Worm (Caenorhabditis elegans) whole organism, L3 larva: ENCODE measurements around the gene T24E12.6.

Experiments used
- ZK546.5 ChIP-seq: sonication (generic microtip); optimal IDR thresholded peaks from 2 replicates; lab custom pipeline; 2017; ENCODE audit warnings: missing biosample characterization, missing genetic modification characterization
- aly-2 ChIP-seq: fragments of 150-350 bp; optimal IDR thresholded peaks from 2 replicates; lab custom pipeline; 2014; ENCODE audit warnings: missing biosample characterization, missing genetic modification characterization
- ama-1 ChIP-seq: fragments of 150-350 bp; optimal IDR thresholded peaks from 2 replicates; lab custom pipeline; 2018
- ceh-16 ChIP-seq: sonication (generic microtip); optimal IDR thresholded peaks from 2 replicates; lab custom pipeline; 2017; ENCODE audit warnings: missing biosample characterization, missing genetic modification characterization
- ceh-28 ChIP-seq: fragments of 150-350 bp; optimal IDR thresholded peaks from 2 replicates; lab custom pipeline; 2014; ENCODE audit warnings: missing biosample characterization, missing genetic modification reagents, missing genetic modification characterization
- ceh-82 ChIP-seq: fragments of 150-350 bp; optimal IDR thresholded peaks from 2 replicates; lab custom pipeline; 2014; ENCODE audit warnings: missing biosample characterization, missing genetic modification characterization
- ceh-9 ChIP-seq: sonication (generic microtip); optimal IDR thresholded peaks from 2 replicates; lab custom pipeline; 2018; ENCODE audit warnings: missing biosample characterization, missing genetic modification characterization
- egl-27 ChIP-seq: sonication (generic microtip); optimal IDR thresholded peaks from 4 replicates; lab custom pipeline; 2017; ENCODE audit warnings: missing biosample characterization, missing genetic modification reagents, missing genetic modification characterization
- elt-2 ChIP-seq: sonication (generic microtip); optimal IDR thresholded peaks from 2 replicates; lab custom pipeline; 2016; ENCODE audit warnings: missing genetic modification reagents, mild to moderate bottlenecking, missing genetic modification characterization, missing compliant biosample characterization
- elt-3 ChIP-seq, 3 experiments: fragments of 150-350 bp in 1 of 3; sonication (generic microtip) in 2 of 3; optimal IDR thresholded peaks; 2 replicates in 2 of 3; 4 replicates in 1 of 3; lab custom pipeline; 2014 to 2017; ENCODE audit warnings: missing biosample characterization in 3 of 3, missing genetic modification characterization in 3 of 3
- eor-1 ChIP-seq, 2 experiments: fragments of 150-350 bp; optimal IDR thresholded peaks; 2 replicates each; lab custom pipeline; 2014 to 2018; ENCODE audit warnings: missing biosample characterization in 2 of 2, missing genetic modification characterization in 2 of 2
- fkh-10 ChIP-seq: sonication (generic microtip); optimal IDR thresholded peaks from 2 replicates; lab custom pipeline; 2017; ENCODE audit warnings: missing biosample characterization, missing genetic modification reagents, missing genetic modification characterization
- fkh-2 ChIP-seq: fragments of 150-350 bp; optimal IDR thresholded peaks from 2 replicates; lab custom pipeline; 2014; ENCODE audit warnings: missing biosample characterization, missing genetic modification reagents, missing genetic modification characterization
- fos-1 ChIP-seq: fragments of 150-350 bp; optimal IDR thresholded peaks from 2 replicates; lab custom pipeline; 2014; ENCODE audit warnings: missing biosample characterization, missing genetic modification characterization
- lin-39 ChIP-seq: fragments of 150-350 bp; optimal IDR thresholded peaks from 2 replicates; lab custom pipeline; 2018; ENCODE audit warnings: missing biosample characterization, missing genetic modification reagents, missing genetic modification characterization
- mdl-1 ChIP-seq: fragments of 150-350 bp; optimal IDR thresholded peaks from 2 replicates; lab custom pipeline; 2014; ENCODE audit warnings: missing biosample characterization, missing genetic modification characterization
- nhr-11 ChIP-seq: fragments of 150-350 bp; optimal IDR thresholded peaks from 2 replicates; lab custom pipeline; 2014; ENCODE audit warnings: missing biosample characterization, missing genetic modification characterization
- nhr-237 ChIP-seq: fragments of 150-350 bp; optimal IDR thresholded peaks from 2 replicates; lab custom pipeline; 2014; ENCODE audit warnings: missing biosample characterization, missing genetic modification characterization
- nhr-25 ChIP-seq: sonication (generic microtip); optimal IDR thresholded peaks from 2 replicates; lab custom pipeline; 2017; ENCODE audit warnings: missing biosample characterization, missing genetic modification characterization
- nhr-28 ChIP-seq: fragments of 150-350 bp; optimal IDR thresholded peaks from 2 replicates; lab custom pipeline; 2014; ENCODE audit warnings: missing biosample characterization, missing genetic modification characterization
- nhr-43 ChIP-seq: sonication (generic microtip); optimal IDR thresholded peaks from 2 replicates; lab custom pipeline; 2016; ENCODE audit warnings: mild to moderate bottlenecking, missing genetic modification characterization, missing compliant biosample characterization; ENCODE audit not compliant: poor library complexity, severe bottlenecking
- nhr-76 ChIP-seq: fragments of 150-350 bp; sonication (generic microtip); optimal IDR thresholded peaks from 5 replicates; lab custom pipeline; 2014; ENCODE audit warnings: missing biosample characterization, missing genetic modification characterization
- nhr-77 ChIP-seq: fragments of 150-350 bp; optimal IDR thresholded peaks from 2 replicates; lab custom pipeline; 2014; ENCODE audit warnings: missing biosample characterization, missing genetic modification characterization
- pha-4 ChIP-seq: fragments of 150-350 bp; optimal IDR thresholded peaks from 2 replicates; lab custom pipeline; 2014; ENCODE audit warnings: missing biosample characterization, missing genetic modification reagents, missing genetic modification characterization
- pqm-1 ChIP-seq: fragments of 150-350 bp; optimal IDR thresholded peaks from 2 replicates; lab custom pipeline; 2017; ENCODE audit warnings: missing biosample characterization, missing genetic modification characterization, inconsistent platforms
- snpc-4 ChIP-seq: fragments of 150-350 bp; optimal IDR thresholded peaks from 2 replicates; lab custom pipeline; 2014; ENCODE audit warnings: missing biosample characterization, missing genetic modification characterization
- unc-39 ChIP-seq: sonication (generic microtip); optimal IDR thresholded peaks from 4 replicates; lab custom pipeline; 2017; ENCODE audit warnings: missing biosample characterization, missing genetic modification characterization
- unc-62 ChIP-seq: fragments of 150-350 bp; sonication (generic microtip); optimal IDR thresholded peaks from 4 replicates; lab custom pipeline; 2014; ENCODE audit warnings: missing biosample characterization, missing genetic modification reagents, missing genetic modification characterization
- zag-1 ChIP-seq: fragments of 150-350 bp; optimal IDR thresholded peaks from 2 replicates; lab custom pipeline; 2014; ENCODE audit warnings: missing biosample characterization, missing genetic modification characterization

The T24E12.6 gene

ce11 chrII:3753598-3753997, 7.9 kb downstream of the T24E12.6 start, which contains the start of gene rcd-1:
Gene rcd-1, plus strand, starts transcription at chrII:3753898.
- TF ChIP-seq aly-2 (no peak), nhr-237 (no peak), ceh-82 (tag; lab: Kevin White, UChicago) (no peak), pqm-1 (tag; lab: Kevin White, UChicago) (no peak), nhr-11 (no peak)

- TF ChIP-seq mdl-1 = no peak
- TF ChIP-seq nhr-43 (tag; lab: Kevin White, UChicago) = no peak
- no peak for TF ChIP-seq nhr-76 (tag; lab: Kevin White, UChicago)
- TF ChIP-seq ceh-9 (tag; lab: Kevin White, UChicago) = no peak
- TF ChIP-seq snpc-4 (tag; lab: Kevin White, UChicago) = no peak
- TF ChIP-seq ceh-16 (tag; lab: Kevin White, UChicago) = no peak
Observed at ce11 chrII:3752184-3752583, 9.3 kb downstream of the T24E12.6 start, which contains the start of gene sdz-11. Gene sdz-11, minus strand, starts transcription at chrII:3752284.

- no peak for TF ChIP-seq nhr-77 (tag; lab: Kevin White, UChicago)
- no peak for TF ChIP-seq fkh-10 (GFP tag; lab: Kevin White, UChicago)
- no peak for TF ChIP-seq fkh-2
- TF ChIP-seq ZK546.5 (tag; lab: Kevin White, UChicago) = no peak
- TF ChIP-seq pha-4 (tag; lab: Kevin White, UChicago) = no peak
- no peak for TF ChIP-seq nhr-11
- TF ChIP-seq unc-62 (GFP tag; lab: Kevin White, UChicago) = no peak
- TF ChIP-seq elt-3 (tag; optimal IDR thresholded peaks at IDR 0.05; lab: Kevin White, UChicago) = no peak
- TF ChIP-seq fos-1 (tag; lab: Kevin White, UChicago) = no peak
- TF ChIP-seq nhr-25 (tag; lab: Kevin White, UChicago) = no peak
- TF ChIP-seq aly-2 = no peak
- TF ChIP-seq zag-1 (tag; lab: Kevin White, UChicago) = no peak
Observed at ce11 chrII:3750685-3751084, 10.8 kb downstream of the T24E12.6 start, which contains the start of gene fbxb-91. Gene fbxb-91, minus strand, starts transcription at chrII:3750785.

- no peak for TF ChIP-seq ama-1 (lab: Kevin White, UChicago)
- TF ChIP-seq nhr-28 (tag; lab: Kevin White, UChicago) = no peak
- TF ChIP-seq unc-39 (tag; lab: Kevin White, UChicago) = no peak
- TF ChIP-seq eor-1 (tag; optimal IDR thresholded peaks at IDR 0.05; lab: Kevin White, UChicago) = no peak
- TF ChIP-seq fos-1 (tag; lab: Kevin White, UChicago) = no peak
- no peak for TF ChIP-seq fkh-10 (GFP tag; lab: Kevin White, UChicago)
- TF ChIP-seq egl-27 (tag; lab: Kevin White, UChicago) = no peak
- no peak for TF ChIP-seq pqm-1 (tag; lab: Kevin White, UChicago)
- no peak for TF ChIP-seq ceh-28
- no peak for TF ChIP-seq elt-2
Observed at ce11 chrII:3748719-3749118, 12.8 kb downstream of the T24E12.6 start, which contains the start of gene fbxb-90. Gene fbxb-90, minus strand, starts transcription at chrII:3748819.

- no peak for TF ChIP-seq eor-1 (tag; optimal IDR thresholded peaks at IDR 0.05; lab: Kevin White, UChicago)
Observed at ce11 chrII:3747405-3747804, 14.1 kb downstream of the T24E12.6 start, which contains the start of gene fbxb-92. Gene fbxb-92, minus strand, starts transcription at chrII:3747505.

- TF ChIP-seq elt-2 (peak; percentile 24), pqm-1 (tag; lab: Kevin White, UChicago) (peak; percentile 51), pha-4 (tag; lab: Kevin White, UChicago) (peak; percentile 76), ceh-9 (tag; lab: Kevin White, UChicago) (no peak)
Observed at ce11 chrII:3743684-3744200, 17.8 kb downstream of the T24E12.6 start, which contains the start of gene nta-1. Gene nta-1, minus strand, starts transcription at chrII:3743814.

ce11 chrII:3741584-3741983, 19.9 kb downstream of the T24E12.6 start, which contains the start of gene F12E12.1:
Gene F12E12.1, plus strand, starts transcription at chrII:3741884.
- TF ChIP-seq ZK546.5 (tag; lab: Kevin White, UChicago) = no peak
- TF ChIP-seq aly-2 = no peak
- no peak for TF ChIP-seq nhr-43 (tag; lab: Kevin White, UChicago)
- TF ChIP-seq lin-39 (tag; lab: Kevin White, UChicago) = no peak
